Worm (Caenorhabditis elegans) whole organism, L1 larva: ENCODE measurements around the gene gpa-4.

Source experiments
- aha-1 ChIP-seq: fragments of 150-350 bp; optimal IDR thresholded peaks from 2 replicates; lab custom pipeline; 2014; ENCODE audit warnings: missing biosample characterization, missing genetic modification characterization
- ces-1 ChIP-seq: fragments of 150-350 bp; optimal IDR thresholded peaks from 2 replicates; lab custom pipeline; 2014; ENCODE audit warnings: missing biosample characterization, missing genetic modification reagents, missing genetic modification characterization
- elt-3 ChIP-seq, 6 experiments: fragments of 150-350 bp in 1 of 6; sonication (generic microtip); optimal IDR thresholded peaks; 2 replicates each; lab custom pipeline; 2017 to 2018; ENCODE audit warnings: missing biosample characterization in 6 of 6, missing genetic modification characterization in 6 of 6, inconsistent platforms in 1 of 6
- fkh-10 ChIP-seq: sonication (generic microtip); optimal IDR thresholded peaks from 2 replicates; lab custom pipeline; 2017; ENCODE audit warnings: missing biosample characterization, missing genetic modification reagents, missing genetic modification characterization
- fos-1 ChIP-seq: fragments of 150-350 bp; optimal IDR thresholded peaks from 2 replicates; lab custom pipeline; 2014; ENCODE audit warnings: missing biosample characterization, missing genetic modification characterization
- nhr-11 ChIP-seq: fragments of 150-350 bp; optimal IDR thresholded peaks from 2 replicates; lab custom pipeline; 2014; ENCODE audit warnings: missing biosample characterization, missing genetic modification characterization
- nhr-20 ChIP-seq: sonication (generic microtip); optimal IDR thresholded peaks from 2 replicates; lab custom pipeline; 2016; ENCODE audit warnings: mild to moderate bottlenecking, missing genetic modification characterization, missing compliant biosample characterization
- nhr-237 ChIP-seq: fragments of 150-350 bp; optimal IDR thresholded peaks from 2 replicates; lab custom pipeline; 2014; ENCODE audit warnings: missing biosample characterization, missing genetic modification characterization
- nhr-28 ChIP-seq: fragments of 150-350 bp; optimal IDR thresholded peaks from 2 replicates; lab custom pipeline; 2014; ENCODE audit warnings: missing biosample characterization, missing genetic modification characterization
- pqm-1 ChIP-seq: sonication (generic microtip); optimal IDR thresholded peaks from 3 replicates; lab custom pipeline; 2017; ENCODE audit warnings: missing biosample characterization, missing genetic modification characterization
- tlp-1 ChIP-seq: fragments of 150-350 bp; optimal IDR thresholded peaks from 2 replicates; lab custom pipeline; 2014; ENCODE audit warnings: missing biosample characterization, missing genetic modification characterization
- xbp-1 ChIP-seq: sonication (generic microtip); optimal IDR thresholded peaks from 2 replicates; lab custom pipeline; 2016; ENCODE audit warnings: missing genetic modification characterization, missing compliant biosample characterization
- ztf-11 ChIP-seq, 2 experiments: sonication (generic microtip); optimal IDR thresholded peaks; 2 replicates each; lab custom pipeline; 2016 to 2017; ENCODE audit warnings: missing genetic modification characterization in 2 of 2, missing biosample characterization in 1 of 2, missing compliant biosample characterization in 1 of 2

DNA sequence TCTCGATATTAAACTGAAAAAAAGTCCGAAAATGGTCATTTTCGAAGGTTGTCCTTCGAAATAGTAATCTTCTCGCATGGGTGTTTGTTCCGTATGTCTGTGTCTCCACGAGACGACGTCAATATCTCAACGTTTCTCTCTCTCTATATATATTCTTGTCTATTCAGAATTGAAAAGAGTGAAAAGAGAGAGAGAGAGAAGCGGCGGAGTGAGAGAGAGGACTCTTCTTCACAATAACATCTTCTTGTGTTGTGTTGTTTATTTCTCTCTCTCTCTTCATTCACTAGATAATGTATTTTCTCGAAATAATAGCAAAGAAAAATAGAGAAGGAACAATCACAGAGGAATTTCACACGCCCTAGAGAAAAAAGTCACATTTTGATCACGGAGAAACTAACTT is 35.1 kb upstream of the gpa-4 start:
- TF ChIP-seq pqm-1 = no peak
- TF ChIP-seq nhr-11 (tag; lab: Kevin White, UChicago) = no peak
- no peak for TF ChIP-seq fkh-10 (GFP tag; lab: Kevin White, UChicago)
- TF ChIP-seq nhr-237 (tag; lab: Kevin White, UChicago) = no peak
- TF ChIP-seq aha-1 (tag; lab: Kevin White, UChicago) = no peak
- no peak for TF ChIP-seq nhr-28 (tag; lab: Kevin White, UChicago)
- no peak for TF ChIP-seq ces-1
- TF ChIP-seq tlp-1 (tag; lab: Kevin White, UChicago) = no peak
- no peak for TF ChIP-seq ztf-11 (tag; optimal IDR thresholded peaks at IDR 0.05; lab: Kevin White, UChicago)
- TF ChIP-seq nhr-20 (tag; lab: Kevin White, UChicago) = peak; percentile 31
- TF ChIP-seq xbp-1 (tag; lab: Kevin White, UChicago) = no peak
- no peak for TF ChIP-seq fos-1
- TF ChIP-seq elt-3 (tag; optimal IDR thresholded peaks at IDR 0.05; lab: Kevin White, UChicago) = peak in 1 of 6 experiments; percentile 12
